Fruit fly (Drosophila melanogaster) S2 (cell line): ENCODE measurements around the gene CG10646.

Experiments used
- CG8478 ChIP-seq: fragments of >200 bp; optimal IDR thresholded peaks from 2 replicates; lab custom pipeline; 2018
- CTCF ChIP-seq, 2 experiments: fragments of >200 bp; optimal IDR thresholded peaks; 2 replicates each; lab custom pipeline; 2018

- TF ChIP-seq CG8478 (lab: Kevin White, UChicago) (no peak), CTCF (optimal IDR thresholded peaks at IDR 0.05; lab: Kevin White, UChicago) (no peak)
Measured at dm6 chr3L:12533392-12534070, 29.8 kb upstream of the CG10646 start, which contains the start of the genes Tsf2 and CG34242.
